Worm (Caenorhabditis elegans) whole organism, mixed stage, embryonic: ENCODE results near the gene srh-104.
A peak's percentile ranks its signal among the peaks of the same experiment; 100 is the strongest.

ENCODE experiments used
- M03D4.4 ChIP-seq: sonication (generic microtip); optimal IDR thresholded peaks from 2 replicates; lab custom pipeline; 2017; ENCODE audit warnings: mild to moderate bottlenecking, missing genetic modification characterization, missing compliant biosample characterization
- blmp-1 ChIP-seq: fragments of 150-350 bp; optimal IDR thresholded peaks from 2 replicates; lab custom pipeline; 2014; ENCODE audit warnings: missing biosample characterization, missing genetic modification characterization
- ceh-39 ChIP-seq: fragments of 150-350 bp; optimal IDR thresholded peaks from 2 replicates; lab custom pipeline; 2014; ENCODE audit warnings: missing biosample characterization, missing genetic modification characterization
- ceh-83 ChIP-seq: fragments of 200-800 bp; sonication (Bioruptor generic); optimal IDR thresholded peaks from 2 replicates; lab custom pipeline; 2018; ENCODE audit warnings: mild to moderate bottlenecking, missing genetic modification characterization, missing compliant biosample characterization
- cnd-1 ChIP-seq: fragments of 200-800 bp; sonication (Bioruptor generic); optimal IDR thresholded peaks from 2 replicates; lab custom pipeline; 2018; ENCODE audit warnings: mild to moderate bottlenecking, missing genetic modification characterization, missing compliant biosample characterization
- drap-1 ChIP-seq: fragments of 200-800 bp; sonication (Bioruptor generic); optimal IDR thresholded peaks from 3 replicates; lab custom pipeline; 2018; ENCODE audit warnings: mild to moderate bottlenecking, missing genetic modification characterization, missing compliant biosample characterization
- elt-1 ChIP-seq: sonication (generic microtip); optimal IDR thresholded peaks from 2 replicates; lab custom pipeline; 2017; ENCODE audit warnings: missing genetic modification characterization, mild to moderate bottlenecking, missing compliant biosample characterization, antibody characterized with exemption, moderate library complexity, borderline replicate concordance; ENCODE audit not compliant: insufficient read depth
- flh-1 ChIP-seq: fragments of 200-800 bp; sonication (Bioruptor generic); optimal IDR thresholded peaks from 2 replicates; lab custom pipeline; 2018; ENCODE audit warnings: mild to moderate bottlenecking, missing genetic modification characterization, moderate library complexity, missing compliant biosample characterization
- hlh-1 ChIP-seq: fragments of 150-350 bp; optimal IDR thresholded peaks from 2 replicates; lab custom pipeline; 2014; ENCODE audit warnings: missing biosample characterization, missing genetic modification reagents, missing genetic modification characterization
- lin-13 ChIP-seq: fragments of 150-350 bp; optimal IDR thresholded peaks from 2 replicates; lab custom pipeline; 2014; ENCODE audit warnings: missing biosample characterization, missing genetic modification characterization
- lin-32 ChIP-seq: fragments of 200-800 bp; sonication (Bioruptor generic); optimal IDR thresholded peaks from 2 replicates; lab custom pipeline; 2018; ENCODE audit warnings: mild to moderate bottlenecking, missing genetic modification characterization, missing compliant biosample characterization
- lsy-2 ChIP-seq: fragments of 150-350 bp; optimal IDR thresholded peaks from 2 replicates; lab custom pipeline; 2014; ENCODE audit warnings: missing biosample characterization, missing genetic modification characterization
- mab-5 ChIP-seq: fragments of 150-350 bp; optimal IDR thresholded peaks from 2 replicates; lab custom pipeline; 2014; ENCODE audit warnings: missing biosample characterization, missing genetic modification characterization
- mep-1 ChIP-seq: fragments of 150-350 bp; optimal IDR thresholded peaks from 2 replicates; lab custom pipeline; 2017; ENCODE audit warnings: missing biosample characterization, missing genetic modification reagents, missing genetic modification characterization, inconsistent platforms
- nhr-12 ChIP-seq: fragments of 150-350 bp; optimal IDR thresholded peaks from 2 replicates; lab custom pipeline; 2014; ENCODE audit warnings: missing biosample characterization, missing genetic modification characterization
- nhr-2 ChIP-seq: fragments of 150-350 bp; optimal IDR thresholded peaks from 2 replicates; lab custom pipeline; 2014; ENCODE audit warnings: missing biosample characterization, missing genetic modification characterization
- nhr-237 ChIP-seq: fragments of 150-350 bp; optimal IDR thresholded peaks from 2 replicates; lab custom pipeline; 2014; ENCODE audit warnings: missing biosample characterization, missing genetic modification characterization
- nhr-28 ChIP-seq: fragments of 150-350 bp; optimal IDR thresholded peaks from 2 replicates; lab custom pipeline; 2014; ENCODE audit warnings: missing biosample characterization, missing genetic modification characterization
- nhr-76 ChIP-seq: sonication (generic microtip); optimal IDR thresholded peaks from 2 replicates; lab custom pipeline; 2017; ENCODE audit warnings: missing biosample characterization, missing genetic modification characterization
- pha-4 ChIP-seq: fragments of 150-350 bp; optimal IDR thresholded peaks from 2 replicates; lab custom pipeline; 2018; ENCODE audit warnings: missing biosample characterization, missing genetic modification reagents, missing genetic modification characterization
- sem-2 ChIP-seq: fragments of 200-800 bp; sonication (Bioruptor generic); optimal IDR thresholded peaks from 2 replicates; lab custom pipeline; 2018; ENCODE audit warnings: mild to moderate bottlenecking, missing genetic modification characterization, missing compliant biosample characterization
- snpc-4 ChIP-seq: fragments of 150-350 bp; optimal IDR thresholded peaks from 2 replicates; lab custom pipeline; 2014; ENCODE audit warnings: missing biosample characterization, missing genetic modification characterization
- unc-120 ChIP-seq: sonication (generic microtip); optimal IDR thresholded peaks from 2 replicates; lab custom pipeline; 2017; ENCODE audit warnings: missing genetic modification characterization, missing compliant biosample characterization; ENCODE audit not compliant: poor library complexity, severe bottlenecking
- unc-39 ChIP-seq: fragments of 150-350 bp; optimal IDR thresholded peaks from 2 replicates; lab custom pipeline; 2014; ENCODE audit warnings: missing biosample characterization, missing genetic modification characterization
- unc-62 ChIP-seq: fragments of 150-350 bp; optimal IDR thresholded peaks from 2 replicates; lab custom pipeline; 2014; ENCODE audit warnings: missing biosample characterization, missing genetic modification reagents, missing genetic modification characterization
- zip-8 ChIP-seq: fragments of 150-350 bp; optimal IDR thresholded peaks from 2 replicates; lab custom pipeline; 2014; ENCODE audit warnings: missing biosample characterization, missing genetic modification characterization
- ztf-11 ChIP-seq: fragments of 150-350 bp; optimal IDR thresholded peaks from 2 replicates; lab custom pipeline; 2014; ENCODE audit warnings: missing biosample characterization, missing genetic modification characterization

The srh-104 gene

DNA sequence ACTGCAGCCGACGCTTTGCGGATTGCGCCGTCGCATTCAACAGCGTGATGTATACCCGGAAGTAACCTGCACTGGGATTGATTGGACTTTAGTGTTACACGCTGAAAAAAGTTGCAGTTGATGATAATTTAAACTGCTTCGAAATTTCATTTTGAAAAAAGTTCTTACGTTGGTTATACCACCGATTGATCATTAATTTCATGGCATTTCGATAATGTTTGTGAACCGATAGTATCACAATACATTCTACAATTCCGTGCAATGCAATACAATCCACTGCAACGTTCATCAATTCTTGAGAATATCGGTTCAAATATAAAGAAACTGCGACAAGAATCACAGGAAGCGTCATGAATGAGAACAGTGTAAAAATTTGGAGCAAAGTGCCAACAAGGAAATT is 8.8 kb downstream of the srh-104 start, which contains the start of gene F21H7.3:
TSS of gene F21H7.3 (minus strand) at position 101 of the 400 bp plus-strand sequence.
- TF ChIP-seq lin-13 (no peak), nhr-76 (no peak), nhr-237 (tag; lab: Kevin White, UChicago) (no peak), lsy-2 (tag; lab: Kevin White, UChicago) (no peak), nhr-2 (tag; lab: Kevin White, UChicago) (no peak), ceh-83 (GFP tag; lab: Kevin White, UChicago) (no peak), unc-39 (tag; lab: Kevin White, UChicago) (no peak), ceh-39 (no peak), mep-1 (tag; lab: Kevin White, UChicago) (no peak), mab-5 (tag; lab: Kevin White, UChicago) (no peak), elt-1 (tag; lab: Kevin White, UChicago) (no peak), lin-32 (no peak)

- TF ChIP-seq mep-1 (tag; lab: Kevin White, UChicago) (no peak), unc-62 (GFP tag; lab: Kevin White, UChicago) (no peak), unc-39 (tag; lab: Kevin White, UChicago) (no peak), nhr-28 (tag; lab: Kevin White, UChicago) (no peak), cnd-1 (tag; lab: Kevin White, UChicago) (no peak)
Observed at ce11 chrV:16233624-16234023, 10.4 kb downstream of the srh-104 start, which contains the start of gene clec-233. Gene clec-233 (plus strand): TSS chrV:16233924.

- TF ChIP-seq mep-1 (tag; lab: Kevin White, UChicago) (no peak), nhr-237 (tag; lab: Kevin White, UChicago) (no peak)
Observed at ce11 chrV:16232180-16232579, 11.8 kb downstream of the srh-104 start, which contains the start of gene gst-22. Gene gst-22 (minus strand): TSS chrV:16232282.

DNA sequence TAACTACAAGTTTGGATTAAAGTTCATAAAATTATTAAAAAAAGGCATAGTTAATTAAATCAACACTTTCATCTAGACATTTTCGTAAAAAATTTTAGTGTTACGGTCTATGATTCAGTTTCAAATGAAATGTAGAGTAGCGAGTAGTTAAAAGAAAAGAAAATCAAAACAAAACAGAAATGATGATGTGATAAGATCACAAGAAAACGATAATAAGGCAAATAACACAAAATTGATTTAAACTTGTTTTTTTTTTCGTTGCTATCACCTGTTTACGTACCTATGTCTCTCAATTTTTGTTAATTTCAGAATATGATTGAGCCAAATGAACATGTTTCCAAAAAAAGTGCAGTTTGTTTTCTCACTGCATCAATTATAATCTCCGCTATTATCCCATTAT is 14.1 kb downstream of the srh-104 start, which contains the start of the genes F21H7.2 and F21H7.12:
TSS of gene F21H7.2 (minus strand) at position 101 of the 400 bp plus-strand sequence.
TSS of gene F21H7.12 (plus strand) at position 270 of the 400 bp plus-strand sequence.
- TF ChIP-seq unc-120 (no peak), cnd-1 (tag; lab: Kevin White, UChicago) (no peak), lin-13 (no peak), flh-1 (GFP tag; lab: Kevin White, UChicago) (no peak), nhr-28 (tag; lab: Kevin White, UChicago) (no peak), ceh-83 (GFP tag; lab: Kevin White, UChicago) (no peak), M03D4.4 (tag; lab: Kevin White, UChicago) (no peak)

DNA sequence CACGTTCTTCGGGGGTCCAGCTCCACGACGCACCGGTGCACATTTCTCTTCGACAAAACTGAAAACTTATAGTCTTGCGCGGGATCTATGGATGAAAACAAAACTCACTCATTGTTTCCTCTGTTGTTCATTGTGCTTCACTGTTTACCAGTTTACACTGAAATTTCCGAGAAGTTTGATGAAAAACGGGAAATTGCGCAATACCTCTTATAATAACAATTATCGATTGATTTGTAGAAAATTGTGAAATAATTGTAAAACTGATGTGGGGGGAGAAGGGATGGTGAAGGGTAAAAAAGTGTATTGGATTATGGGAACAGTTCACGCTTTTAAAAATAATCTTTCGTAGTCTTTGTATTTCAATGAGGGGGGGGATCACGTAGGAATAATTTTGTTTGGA is 14.5 kb downstream of the srh-104 start:
- no peak for TF ChIP-seq nhr-28 (tag; lab: Kevin White, UChicago)
- TF ChIP-seq zip-8 (tag; lab: Kevin White, UChicago), result peak; percentile 69

ce11 chrV:16226581-16226980 is 17.4 kb downstream of the srh-104 start, which contains the start of gene F11A5.13:
Gene F11A5.13 (minus strand): TSS chrV:16226681.
- no peak for TF ChIP-seq snpc-4 (tag; lab: Kevin White, UChicago)
- TF ChIP-seq cnd-1 (tag; lab: Kevin White, UChicago), result no peak

DNA sequence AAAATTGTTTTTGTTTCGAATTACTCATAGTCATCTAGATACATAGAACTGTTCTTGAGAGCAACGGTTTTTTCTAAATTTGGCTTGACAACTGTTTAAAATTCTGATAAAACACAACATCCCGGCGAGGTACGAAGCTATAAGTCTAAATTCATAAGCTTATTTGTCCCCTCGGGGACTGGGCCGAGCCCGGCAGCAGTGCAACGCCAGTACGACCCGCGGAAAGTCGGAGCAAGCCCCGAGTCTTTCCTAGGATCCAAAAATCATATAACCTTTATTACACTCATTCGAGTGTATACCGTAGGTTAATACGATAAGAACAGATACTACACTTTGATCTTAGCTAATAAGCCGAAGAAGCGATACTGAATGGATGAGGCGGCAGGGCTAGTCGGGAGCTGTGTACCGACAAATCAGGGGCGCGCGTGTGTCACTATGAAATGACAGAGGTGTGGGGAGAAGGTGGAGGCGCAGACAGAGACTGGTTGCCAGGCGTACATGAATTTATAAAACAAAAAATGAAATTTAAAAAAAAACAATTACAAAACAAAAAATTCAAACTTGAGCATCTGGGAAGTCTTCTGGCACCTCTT is 18.4 kb downstream of the srh-104 start:
- TF ChIP-seq sem-2 (GFP tag; lab: Kevin White, UChicago) (no peak), ztf-11 (tag; lab: Kevin White, UChicago) (no peak), lin-32 (no peak), mab-5 (tag; lab: Kevin White, UChicago) (no peak), nhr-12 (tag; lab: Kevin White, UChicago) (no peak), zip-8 (tag; lab: Kevin White, UChicago) (no peak), nhr-76 (no peak), unc-39 (tag; lab: Kevin White, UChicago) (no peak), blmp-1 (no peak), nhr-2 (tag; lab: Kevin White, UChicago) (no peak), drap-1 (no peak), snpc-4 (tag; lab: Kevin White, UChicago) (no peak), cnd-1 (tag; lab: Kevin White, UChicago) (no peak), hlh-1 (tag; lab: Kevin White, UChicago) (no peak), elt-1 (tag; lab: Kevin White, UChicago) (no peak), nhr-237 (tag; lab: Kevin White, UChicago) (no peak), pha-4 (no peak), flh-1 (GFP tag; lab: Kevin White, UChicago) (no peak), nhr-28 (tag; lab: Kevin White, UChicago) (no peak), unc-120 (no peak)
